Worm (Caenorhabditis elegans) whole organism, L2 larva: ENCODE results near the gene sre-48.

Experiments used
- F13H6.1 ChIP-seq: sonication (generic microtip); optimal IDR thresholded peaks from 2 replicates; lab custom pipeline; 2016; ENCODE audit warnings: missing genetic modification characterization, missing compliant biosample characterization
- R02D3.7 ChIP-seq: fragments of 150-350 bp; optimal IDR thresholded peaks from 2 replicates; lab custom pipeline; 2014; ENCODE audit warnings: missing biosample characterization, missing genetic modification characterization
- ZK546.5 ChIP-seq: sonication (generic microtip); optimal IDR thresholded peaks from 2 replicates; lab custom pipeline; 2017; ENCODE audit warnings: missing biosample characterization, missing genetic modification characterization
- blmp-1 ChIP-seq: sonication (generic microtip); optimal IDR thresholded peaks from 2 replicates; lab custom pipeline; 2017; ENCODE audit warnings: missing genetic modification characterization, mild to moderate bottlenecking, missing compliant biosample characterization, antibody characterized with exemption, moderate library complexity; ENCODE audit not compliant: insufficient read depth
- egl-27 ChIP-seq: sonication (generic microtip); optimal IDR thresholded peaks from 3 replicates; lab custom pipeline; 2017; ENCODE audit warnings: missing biosample characterization, missing genetic modification reagents, missing genetic modification characterization
- fos-1 ChIP-seq: fragments of 150-350 bp; optimal IDR thresholded peaks from 2 replicates; lab custom pipeline; 2014; ENCODE audit warnings: missing biosample characterization, missing genetic modification characterization
- nhr-129 ChIP-seq: fragments of 150-350 bp; optimal IDR thresholded peaks from 2 replicates; lab custom pipeline; 2014; ENCODE audit warnings: missing biosample characterization, missing genetic modification characterization
- nhr-237 ChIP-seq: fragments of 150-350 bp; optimal IDR thresholded peaks from 2 replicates; lab custom pipeline; 2014; ENCODE audit warnings: missing biosample characterization, missing genetic modification characterization
- nhr-77 ChIP-seq: fragments of 150-350 bp; optimal IDR thresholded peaks from 2 replicates; lab custom pipeline; 2014; ENCODE audit warnings: missing biosample characterization, missing genetic modification characterization
- skn-1 ChIP-seq: sonication (generic microtip); optimal IDR thresholded peaks from 2 replicates; lab custom pipeline; 2017; ENCODE audit warnings: missing biosample characterization, missing genetic modification characterization
- unc-62 ChIP-seq: fragments of 150-350 bp; optimal IDR thresholded peaks from 2 replicates; lab custom pipeline; 2014; ENCODE audit warnings: missing biosample characterization, missing genetic modification reagents, missing genetic modification characterization
- zag-1 ChIP-seq: fragments of 150-350 bp; optimal IDR thresholded peaks from 2 replicates; lab custom pipeline; 2014; ENCODE audit warnings: missing biosample characterization, missing genetic modification characterization

DNA sequence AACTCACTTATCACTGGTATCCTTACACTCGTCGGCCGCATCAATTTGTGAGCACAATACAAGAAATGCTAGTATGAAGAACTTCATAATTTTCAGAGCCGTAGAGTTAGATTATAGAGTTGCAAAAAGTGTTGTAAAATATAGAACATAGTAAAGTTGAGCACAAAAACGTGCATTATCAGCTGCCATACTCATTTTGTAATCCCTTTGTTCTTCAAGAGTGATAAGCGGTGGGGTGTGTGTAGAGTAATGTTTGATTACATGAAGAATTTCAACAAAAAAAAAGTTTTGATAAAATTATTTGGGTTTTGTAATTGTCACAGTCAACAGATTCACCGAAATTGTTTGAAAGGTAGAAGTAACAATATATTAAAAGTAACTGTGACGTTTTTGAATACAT lies 3.2 kb upstream of the sre-48 start, which contains the start of the genes Y39G8B.13 and Y39G8B.10:
- TF ChIP-seq zag-1 (tag; lab: Kevin White, UChicago) (no peak), unc-62 (GFP tag; lab: Kevin White, UChicago) (no peak), egl-27 (no peak), F13H6.1 (tag; lab: Kevin White, UChicago) (no peak), nhr-77 (tag; lab: Kevin White, UChicago) (no peak), nhr-129 (tag; lab: Kevin White, UChicago) (no peak), nhr-237 (tag; lab: Kevin White, UChicago) (no peak), fos-1 (peak; percentile 74), blmp-1 (no peak), R02D3.7 (no peak), skn-1 (tag; lab: Kevin White, UChicago) (no peak), ZK546.5 (tag; lab: Kevin White, UChicago) (no peak)
